Worm (Caenorhabditis elegans): ENCODE results near the gene gakh-1.

- no peak for TF ChIP-seq nhr-12 (tag; optimal IDR thresholded peaks at IDR 0.05)
- no peak for TF ChIP-seq sup-37 (GFP tag; optimal IDR thresholded peaks at IDR 0.05)
- TF ChIP-seq sox-4 (tag; optimal IDR thresholded peaks at IDR 0.05): no peak
- no peak for TF ChIP-seq blmp-1 (tag; optimal IDR thresholded peaks at IDR 0.05)
- no peak for TF ChIP-seq nhr-28 (tag; optimal IDR thresholded peaks at IDR 0.05)
- no peak for TF ChIP-seq nhr-237 (tag; optimal IDR thresholded peaks at IDR 0.05)
- no peak for TF ChIP-seq mep-1 (tag; optimal IDR thresholded peaks at IDR 0.05)
- no peak for TF ChIP-seq sptf-1 (tag; optimal IDR thresholded peaks at IDR 0.05)
- TF ChIP-seq fos-1 (tag; optimal IDR thresholded peaks at IDR 0.05): no peak
- TF ChIP-seq zip-4 (GFP tag; optimal IDR thresholded peaks at IDR 0.05): no peak
- no peak for TF ChIP-seq zag-1 (tag; optimal IDR thresholded peaks at IDR 0.05)
- no peak for TF ChIP-seq unc-130 (tag; optimal IDR thresholded peaks at IDR 0.05)
Observed at ce11 chrX:5753141-5753540, 29.2 kb upstream of the gakh-1 start.

Measured in whole organism, L1 larva.